Fruit fly (Drosophila melanogaster) whole organism, embryonic: ENCODE data around the gene CG31897.

Experiments
- Abd-B ChIP-seq: fragments of 200-800 bp; sonication (Bioruptor generic); optimal IDR thresholded peaks from 2 replicates; lab custom pipeline; 2018; ENCODE audit warnings: missing biosample characterization, mild to moderate bottlenecking, missing genetic modification characterization, moderate library complexity
- Ada2b ChIP-seq: fragments of 200-800 bp; sonication (Bioruptor generic); IDR thresholded peaks from 2 replicates; pipeline ENCODE4 v1.3.6; 2022; ENCODE audit warnings: missing biosample characterization, missing genetic modification characterization
- Bdp1 ChIP-seq: fragments of 200-800 bp; sonication (Bioruptor generic); optimal IDR thresholded peaks from 3 replicates; lab custom pipeline; 2016; ENCODE audit warnings: missing biosample characterization, missing genetic modification characterization
- CG12155 ChIP-seq: fragments of 200-800 bp; sonication (Bioruptor generic); optimal IDR thresholded peaks from 3 replicates; lab custom pipeline; 2016; ENCODE audit warnings: missing biosample characterization, missing genetic modification characterization
- CG12744 ChIP-seq: fragments of 200-800 bp; sonication (Bioruptor generic); optimal IDR thresholded peaks from 2 replicates; lab custom pipeline; 2016; ENCODE audit warnings: missing biosample characterization, missing genetic modification characterization
- CG13775 ChIP-seq: fragments of 200-800 bp; sonication (Bioruptor generic); optimal IDR thresholded peaks from 3 replicates; lab custom pipeline; 2017; ENCODE audit warnings: missing biosample characterization, mild to moderate bottlenecking, missing genetic modification characterization
- CG14667 ChIP-seq: fragments of 200-800 bp; sonication (Bioruptor generic); IDR thresholded peaks from 2 replicates; pipeline ENCODE4 v1.3.6; 2022; ENCODE audit warnings: missing biosample characterization, missing genetic modification characterization
- CG16815 ChIP-seq: fragments of 200-800 bp; sonication (Bioruptor generic); optimal IDR thresholded peaks from 3 replicates; lab custom pipeline; 2017; ENCODE audit warnings: missing biosample characterization, mild to moderate bottlenecking, missing genetic modification characterization
- CG17186 ChIP-seq: fragments of 200-800 bp; sonication (Bioruptor generic); optimal IDR thresholded peaks from 3 replicates; lab custom pipeline; 2017; ENCODE audit warnings: missing biosample characterization, missing genetic modification reagents, missing genetic modification characterization
- CG17359 ChIP-seq: fragments of 200-800 bp; sonication (Bioruptor generic); optimal IDR thresholded peaks from 3 replicates; lab custom pipeline; 2018; ENCODE audit warnings: missing biosample characterization, mild to moderate bottlenecking, missing genetic modification characterization, moderate library complexity
- CG18011 ChIP-seq: fragments of 200-800 bp; sonication (Bioruptor generic); optimal IDR thresholded peaks from 2 replicates; lab custom pipeline; 2017; ENCODE audit warnings: missing biosample characterization, missing genetic modification characterization, mild to moderate bottlenecking, moderate library complexity, missing genotype
- CG18599 ChIP-seq: fragments of 200-800 bp; sonication (Bioruptor generic); optimal IDR thresholded peaks from 3 replicates; lab custom pipeline; 2017; ENCODE audit warnings: missing biosample characterization, missing genetic modification characterization, mild to moderate bottlenecking, moderate library complexity, missing genetic modification reagents
- CG2678 ChIP-seq: fragments of 200-800 bp; sonication (Bioruptor generic); optimal IDR thresholded peaks from 3 replicates; lab custom pipeline; 2019; ENCODE audit warnings: missing biosample characterization, mild to moderate bottlenecking, missing genetic modification characterization, moderate library complexity
- CG2712 ChIP-seq: fragments of 200-800 bp; optimal IDR thresholded peaks from 3 replicates; lab custom pipeline; 2019; ENCODE audit warnings: missing biosample characterization, mild to moderate bottlenecking, missing genetic modification characterization, moderate library complexity
- CG30431 ChIP-seq: fragments of 200-800 bp; sonication (Bioruptor generic); optimal IDR thresholded peaks from 2 replicates; lab custom pipeline; 2017; ENCODE audit warnings: missing biosample characterization, missing genetic modification characterization
- CG3065 ChIP-seq: fragments of 200-800 bp; sonication (Bioruptor generic); optimal IDR thresholded peaks from 2 replicates; lab custom pipeline; 2016; ENCODE audit warnings: missing biosample characterization, missing genetic modification characterization
- CG31365 ChIP-seq: fragments of 200-800 bp; sonication (Bioruptor generic); optimal IDR thresholded peaks from 2 replicates; lab custom pipeline; 2018; ENCODE audit warnings: missing biosample characterization, mild to moderate bottlenecking, missing genetic modification characterization
- CG33213 ChIP-seq: fragments of 200-800 bp; sonication (Bioruptor generic); optimal IDR thresholded peaks from 3 replicates; lab custom pipeline; 2016; ENCODE audit warnings: missing biosample characterization, missing genetic modification characterization
- CG3726 ChIP-seq: fragments of 200-800 bp; sonication (Bioruptor generic); IDR thresholded peaks from 3 replicates; pipeline ENCODE4, ENCODE4 v1.3.6; 2022; ENCODE audit warnings: missing biosample characterization, missing genetic modification characterization
- CG3847 ChIP-seq: fragments of 200-800 bp; sonication (Bioruptor generic); IDR thresholded peaks from 2 replicates; pipeline ENCODE4 v1.3.6; 2022; ENCODE audit warnings: missing biosample characterization, missing genetic modification characterization
- CG4730 ChIP-seq: fragments of 200-800 bp; sonication (Bioruptor generic); IDR thresholded peaks from 2 replicates; pipeline ENCODE4 v1.3.6; 2022; ENCODE audit warnings: missing biosample characterization, missing genetic modification characterization
- CG7839 ChIP-seq: fragments of 200-800 bp; sonication (Bioruptor generic); optimal IDR thresholded peaks from 3 replicates; lab custom pipeline; 2018; ENCODE audit warnings: missing biosample characterization, mild to moderate bottlenecking, missing genetic modification characterization, moderate library complexity
- CG9817 ChIP-seq: fragments of 200-800 bp; sonication (Bioruptor generic); optimal IDR thresholded peaks from 2 replicates; lab custom pipeline; 2018; ENCODE audit warnings: missing biosample characterization, mild to moderate bottlenecking, missing genetic modification characterization, moderate library complexity
- D19A ChIP-seq: fragments of 200-800 bp; optimal IDR thresholded peaks from 3 replicates; lab custom pipeline; 2019; ENCODE audit warnings: missing biosample characterization, mild to moderate bottlenecking, missing genetic modification characterization, moderate library complexity
- D19B ChIP-seq: fragments of 200-800 bp; sonication (Bioruptor generic); optimal IDR thresholded peaks from 2 replicates; lab custom pipeline; 2017; ENCODE audit warnings: missing biosample characterization, mild to moderate bottlenecking, missing genetic modification characterization
- Dp ChIP-seq: fragments of 200-800 bp; sonication (Bioruptor generic); optimal IDR thresholded peaks from 2 replicates; lab custom pipeline; 2018; ENCODE audit warnings: missing biosample characterization, mild to moderate bottlenecking, missing genetic modification characterization, moderate library complexity
- NC2β ChIP-seq: fragments of 200-800 bp; sonication (Bioruptor generic); optimal IDR thresholded peaks from 2 replicates; lab custom pipeline; 2016; ENCODE audit warnings: missing biosample characterization, missing genetic modification characterization
- Rx ChIP-seq: fragments of 200-800 bp; sonication (Bioruptor generic); IDR thresholded peaks from 2 replicates; pipeline ENCODE4 v1.3.6; 2022; ENCODE audit warnings: missing biosample characterization, missing genetic modification characterization
- Scr ChIP-seq: fragments of 200-800 bp; sonication (Bioruptor generic); IDR thresholded peaks from 2 replicates; pipeline ENCODE4 v1.3.6; 2022; ENCODE audit warnings: missing biosample characterization, missing genetic modification characterization; ENCODE audit not compliant: partially characterized antibody
- Side ChIP-seq: fragments of 200-800 bp; sonication (Bioruptor generic); optimal IDR thresholded peaks from 2 replicates; lab custom pipeline; 2016; ENCODE audit warnings: missing biosample characterization, missing genetic modification characterization
- Sin3A ChIP-seq: fragments of >200 bp; optimal IDR thresholded peaks from 2 replicates; lab custom pipeline; 2018
- ato ChIP-seq: fragments of 200-800 bp; sonication (Bioruptor generic); IDR thresholded peaks from 2 replicates; pipeline ENCODE4 v1.3.6; 2022; ENCODE audit warnings: missing biosample characterization, missing genetic modification characterization; ENCODE audit not compliant: partially characterized antibody
- bcd ChIP-seq: fragments of 200-800 bp; sonication (Bioruptor generic); optimal IDR thresholded peaks from 2 replicates; lab custom pipeline; 2017; ENCODE audit warnings: missing biosample characterization, mild to moderate bottlenecking, missing genetic modification characterization
- cas ChIP-seq: fragments of 200-800 bp; sonication (Bioruptor generic); IDR thresholded peaks from 2 replicates; pipeline ENCODE4 v1.3.6; 2022; ENCODE audit warnings: missing biosample characterization, missing genetic modification characterization
- corto ChIP-seq: fragments of 200-800 bp; sonication (Bioruptor generic); optimal IDR thresholded peaks from 2 replicates; lab custom pipeline; 2016; ENCODE audit warnings: missing biosample characterization, mild to moderate bottlenecking, missing genetic modification characterization, moderate library complexity
- crp ChIP-seq, 2 experiments: fragments of 200-800 bp; sonication (Bioruptor generic); optimal IDR thresholded peaks; 2 replicates in 1 of 2; 3 replicates in 1 of 2; lab custom pipeline; 2017; ENCODE audit warnings: missing biosample characterization in 2 of 2, missing genetic modification characterization in 2 of 2, mild to moderate bottlenecking in 1 of 2, moderate library complexity in 1 of 2
- dmrt11E ChIP-seq: fragments of 200-800 bp; sonication (Bioruptor generic); optimal IDR thresholded peaks from 3 replicates; lab custom pipeline; 2018; ENCODE audit warnings: missing biosample characterization, mild to moderate bottlenecking, missing genetic modification characterization, moderate library complexity
- dpn ChIP-seq, 2 experiments: fragments of 200-800 bp; sonication (Bioruptor generic); optimal IDR thresholded peaks; 3 replicates each; lab custom pipeline; 2016; ENCODE audit warnings: missing biosample characterization in 2 of 2, missing genetic modification characterization in 2 of 2
- ewg ChIP-seq: fragments of 200-800 bp; sonication (Bioruptor generic); optimal IDR thresholded peaks from 3 replicates; lab custom pipeline; 2017; ENCODE audit warnings: mild to moderate bottlenecking, missing biosample characterization, missing genetic modification reagents, missing genetic modification characterization
- fru ChIP-seq: fragments of >200 bp; optimal IDR thresholded peaks from 2 replicates; lab custom pipeline; 2017
- fu2 ChIP-seq: fragments of 200-800 bp; sonication (Bioruptor generic); optimal IDR thresholded peaks from 2 replicates; lab custom pipeline; 2016; ENCODE audit warnings: missing biosample characterization, missing genetic modification characterization
- gfzf ChIP-seq: fragments of 200-800 bp; sonication (Bioruptor generic); optimal IDR thresholded peaks from 2 replicates; lab custom pipeline; 2016; ENCODE audit warnings: missing biosample characterization, mild to moderate bottlenecking, missing genetic modification characterization, moderate library complexity
- ham ChIP-seq: fragments of 200-800 bp; sonication (Bioruptor generic); IDR thresholded peaks from 2 replicates; pipeline ENCODE4 v1.3.6; 2022; ENCODE audit warnings: missing biosample characterization, missing genetic modification characterization
- lilli ChIP-seq: fragments of 200-800 bp; sonication (Bioruptor generic); optimal IDR thresholded peaks from 3 replicates; lab custom pipeline; 2016; ENCODE audit warnings: missing biosample characterization, missing genetic modification characterization
- maf-S ChIP-seq: fragments of 200-800 bp; sonication (Bioruptor generic); optimal IDR thresholded peaks from 2 replicates; lab custom pipeline; 2016; ENCODE audit warnings: missing biosample characterization, missing genetic modification characterization
- mirr ChIP-seq: fragments of 200-800 bp; sonication (Bioruptor generic); optimal IDR thresholded peaks from 3 replicates; lab custom pipeline; 2018; ENCODE audit warnings: missing biosample characterization, mild to moderate bottlenecking, missing genetic modification characterization
- odd ChIP-seq: fragments of 200-800 bp; sonication (Bioruptor generic); optimal IDR thresholded peaks from 2 replicates; lab custom pipeline; 2017; ENCODE audit warnings: missing biosample characterization, mild to moderate bottlenecking, missing genetic modification characterization
- psq ChIP-seq: fragments of 200-800 bp; sonication (Bioruptor generic); optimal IDR thresholded peaks from 2 replicates; lab custom pipeline; 2017; ENCODE audit warnings: missing biosample characterization, missing genetic modification characterization
- scrt ChIP-seq: fragments of 200-800 bp; sonication (Bioruptor generic); optimal IDR thresholded peaks from 2 replicates; lab custom pipeline; 2018; ENCODE audit warnings: missing biosample characterization, mild to moderate bottlenecking, missing genetic modification characterization, moderate library complexity
- slbo ChIP-seq: fragments of 200-800 bp; sonication (Bioruptor generic); IDR thresholded peaks from 2 replicates; pipeline ENCODE4 v1.3.6; 2022; ENCODE audit warnings: missing biosample characterization, missing genetic modification characterization
- sna ChIP-seq: fragments of 200-800 bp; sonication (Bioruptor generic); IDR thresholded peaks from 2 replicates; pipeline ENCODE4 v1.3.6; 2022; ENCODE audit warnings: missing biosample characterization, missing genetic modification characterization; ENCODE audit not compliant: partially characterized antibody

Gene CG31897

dm6 chr2L:8437176-8437575, 5.1 kb upstream of the CG31897 start, which contains the start of the genes D12 and Chrac-14 (continued):
- TF ChIP-seq CG17186 (GFP tag; lab: Kevin White, UChicago): peak; percentile 79
- peak; percentile 1 for TF ChIP-seq gfzf
- no peak for TF ChIP-seq Side (GFP tag; lab: Kevin White, UChicago)
- TF ChIP-seq CG18599 (GFP tag; lab: Kevin White, UChicago): no peak
- TF ChIP-seq ham: no peak
- no peak for TF ChIP-seq CG12744 (GFP tag; lab: Kevin White, UChicago)
- no peak for TF ChIP-seq D19A (tag; lab: Kevin White, UChicago)
- peak in 1 of 2 experiments; percentile 5 for TF ChIP-seq dpn (GFP tag; optimal IDR thresholded peaks at IDR 0.05; lab: Kevin White, UChicago)
- peak; percentile 50 for TF ChIP-seq Sin3A (lab: Kevin White, UChicago)
- no peak for TF ChIP-seq cas (GFP tag; lab: Robert Waterston, UW)
- peak; percentile 37; the same call in 1 of the 2 replicates for TF ChIP-seq slbo
- no peak for TF ChIP-seq CG14667 (GFP tag; lab: Robert Waterston, UW)
- no peak for TF ChIP-seq Abd-B (GFP tag; lab: Kevin White, UChicago)
- no peak for TF ChIP-seq CG7839
- TF ChIP-seq CG2712 (tag; lab: Kevin White, UChicago): no peak
- no peak for TF ChIP-seq CG17359 (tag; lab: Kevin White, UChicago)
- TF ChIP-seq odd (GFP tag; lab: Kevin White, UChicago): no peak
- no peak for TF ChIP-seq CG30431
- no peak for TF ChIP-seq Scr (GFP tag; lab: Robert Waterston, UW)
- no peak for TF ChIP-seq CG13775 (GFP tag; lab: Kevin White, UChicago)
- TF ChIP-seq ewg (GFP tag; lab: Kevin White, UChicago): peak; percentile 37
- no peak for TF ChIP-seq CG2678 (tag; lab: Kevin White, UChicago)
- no peak for TF ChIP-seq CG33213 (GFP tag; lab: Kevin White, UChicago)
- no peak for TF ChIP-seq D19B
- no peak for TF ChIP-seq corto (GFP tag; lab: Kevin White, UChicago)
- TF ChIP-seq CG31365 (tag; lab: Kevin White, UChicago): no peak
- no peak for TF ChIP-seq CG3726
- TF ChIP-seq Bdp1 (GFP tag; lab: Kevin White, UChicago): peak; percentile 16
- TF ChIP-seq lilli (GFP tag; lab: Kevin White, UChicago): peak; percentile 13
- TF ChIP-seq bcd (GFP tag; lab: Kevin White, UChicago): no peak
- TF ChIP-seq scrt: no peak
- no peak for TF ChIP-seq CG18011 (GFP tag; lab: Kevin White, UChicago)
- TF ChIP-seq fru (lab: Kevin White, UChicago): no peak
- no peak for TF ChIP-seq ato
- no peak for TF ChIP-seq dmrt11E (tag; lab: Kevin White, UChicago)
- TF ChIP-seq NC2β (GFP tag; lab: Kevin White, UChicago): peak; percentile 11
- 0 out of 2 replicates have a peak, but pooled peaks have one; percentile 2 for TF ChIP-seq Rx (GFP tag; lab: Robert Waterston, UW)
- TF ChIP-seq mirr (GFP tag; lab: Kevin White, UChicago): no peak
- TF ChIP-seq CG12155 (GFP tag; lab: Kevin White, UChicago): peak; percentile 21
- TF ChIP-seq CG3847 (GFP tag; lab: Robert Waterston, UW): peak; percentile 65
- peak; percentile 32 for TF ChIP-seq maf-S (GFP tag; lab: Kevin White, UChicago)
- TF ChIP-seq CG4730: no peak
- TF ChIP-seq Dp (GFP tag; lab: Kevin White, UChicago): peak; percentile 70
- TF ChIP-seq CG3065: no peak
- TF ChIP-seq CG16815 (GFP tag; lab: Kevin White, UChicago): no peak
- TF ChIP-seq CG9817: no peak
- peak; percentile 60 to 92 for TF ChIP-seq crp (GFP tag; optimal IDR thresholded peaks at IDR 0.05; lab: Kevin White, UChicago)
- TF ChIP-seq fu2 (GFP tag; lab: Kevin White, UChicago): peak; percentile 18
- TF ChIP-seq psq: peak; percentile 8
- TF ChIP-seq sna (GFP tag; lab: Robert Waterston, UW): no peak
- no peak for TF ChIP-seq Ada2b (GFP tag; lab: Robert Waterston, UW)
